Fruit fly (Drosophila melanogaster) whole organism, embryonic: ENCODE measurements around the gene CG43163.

ENCODE experiments used
- Ada2b ChIP-seq: fragments of 200-800 bp; sonication (Bioruptor generic); IDR thresholded peaks from 2 replicates; pipeline ENCODE4 v1.3.6; 2022; ENCODE audit warnings: missing biosample characterization, missing genetic modification characterization
- Atf6 ChIP-seq: fragments of 200-800 bp; sonication (Bioruptor generic); IDR thresholded peaks from 2 replicates; pipeline ENCODE4 v1.3.6; 2022; ENCODE audit warnings: missing biosample characterization, missing genetic modification characterization
- CG10366 ChIP-seq: fragments of 200-800 bp; sonication (Bioruptor generic); IDR thresholded peaks from 2 replicates; pipeline ENCODE4 v1.3.6; 2022; ENCODE audit warnings: missing biosample characterization, missing genetic modification characterization
- CG10431 ChIP-seq: fragments of 200-800 bp; sonication (Bioruptor generic); optimal IDR thresholded peaks from 3 replicates; lab custom pipeline; 2018; ENCODE audit warnings: missing biosample characterization, mild to moderate bottlenecking, missing genetic modification characterization
- CG10462 ChIP-seq: fragments of 200-800 bp; sonication (Bioruptor generic); optimal IDR thresholded peaks from 2 replicates; lab custom pipeline; 2016; ENCODE audit warnings: missing biosample characterization, missing genetic modification characterization
- CG12071 ChIP-seq: fragments of 200-800 bp; sonication (Bioruptor generic); optimal IDR thresholded peaks from 3 replicates; lab custom pipeline; 2018; ENCODE audit warnings: missing biosample characterization, mild to moderate bottlenecking, missing genetic modification characterization
- CG12391 ChIP-seq: fragments of 200-800 bp; sonication (Bioruptor generic); optimal IDR thresholded peaks from 3 replicates; lab custom pipeline; 2018; ENCODE audit warnings: missing biosample characterization, mild to moderate bottlenecking, missing genetic modification characterization, moderate library complexity
- CG12659 ChIP-seq: fragments of 200-800 bp; sonication (Bioruptor generic); optimal IDR thresholded peaks from 3 replicates; lab custom pipeline; 2017; ENCODE audit warnings: mild to moderate bottlenecking, missing biosample characterization, missing genetic modification reagents, missing genetic modification characterization
- CG13123 ChIP-seq: fragments of 200-800 bp; sonication (Bioruptor generic); optimal IDR thresholded peaks from 2 replicates; lab custom pipeline; 2016; ENCODE audit warnings: missing biosample characterization, missing genetic modification characterization
- CG13287 ChIP-seq: fragments of 200-800 bp; sonication (Bioruptor generic); IDR thresholded peaks from 2 replicates; pipeline ENCODE4 v1.3.6; 2022; ENCODE audit warnings: missing biosample characterization, missing genetic modification characterization; ENCODE audit not compliant: partially characterized antibody
- CG13894 ChIP-seq: fragments of 200-800 bp; sonication (Bioruptor generic); optimal IDR thresholded peaks from 3 replicates; lab custom pipeline; 2018; ENCODE audit warnings: missing biosample characterization, mild to moderate bottlenecking, missing genetic modification characterization, moderate library complexity
- CG14965 ChIP-seq: fragments of 200-800 bp; sonication (Bioruptor generic); optimal IDR thresholded peaks from 2 replicates; lab custom pipeline; 2016; ENCODE audit warnings: missing biosample characterization, missing genetic modification characterization, borderline replicate concordance
- CG16779 ChIP-seq: fragments of 200-800 bp; sonication (Bioruptor generic); IDR thresholded peaks from 2 replicates; pipeline ENCODE4 v1.3.6; 2022; ENCODE audit warnings: missing biosample characterization, missing genetic modification characterization
- CG16863 ChIP-seq: fragments of 200-800 bp; sonication (Bioruptor generic); optimal IDR thresholded peaks from 3 replicates; lab custom pipeline; 2016; ENCODE audit warnings: missing biosample characterization, missing genetic modification characterization
- CG17385 ChIP-seq: fragments of 200-800 bp; sonication (Bioruptor generic); optimal IDR thresholded peaks from 3 replicates; lab custom pipeline; 2018; ENCODE audit warnings: missing biosample characterization, mild to moderate bottlenecking, missing genetic modification characterization
- CG1832 ChIP-seq: fragments of 200-800 bp; sonication (Bioruptor generic); optimal IDR thresholded peaks from 2 replicates; lab custom pipeline; 2017; ENCODE audit warnings: missing biosample characterization, mild to moderate bottlenecking, missing genetic modification characterization, inconsistent platforms
- CG18599 ChIP-seq: fragments of 200-800 bp; sonication (Bioruptor generic); optimal IDR thresholded peaks from 3 replicates; lab custom pipeline; 2017; ENCODE audit warnings: missing biosample characterization, missing genetic modification characterization, mild to moderate bottlenecking, moderate library complexity, missing genetic modification reagents
- CG2120 ChIP-seq: fragments of 200-800 bp; sonication (Bioruptor generic); optimal IDR thresholded peaks from 3 replicates; lab custom pipeline; 2016; ENCODE audit warnings: missing biosample characterization, missing genetic modification characterization
- CG6683 ChIP-seq: fragments of 200-800 bp; sonication (Bioruptor generic); optimal IDR thresholded peaks from 2 replicates; lab custom pipeline; 2017; ENCODE audit warnings: missing biosample characterization, mild to moderate bottlenecking, missing genetic modification characterization, missing genetic modification reagents
- CG8944 ChIP-seq: fragments of 200-800 bp; sonication (Bioruptor generic); optimal IDR thresholded peaks from 3 replicates; lab custom pipeline; 2016; ENCODE audit warnings: missing biosample characterization, missing genetic modification characterization
- CG9727 ChIP-seq: fragments of 200-800 bp; sonication (Bioruptor generic); optimal IDR thresholded peaks from 3 replicates; lab custom pipeline; 2017; ENCODE audit warnings: missing biosample characterization, mild to moderate bottlenecking, missing genetic modification characterization
- CG9876 ChIP-seq: fragments of 200-800 bp; sonication (Bioruptor generic); optimal IDR thresholded peaks from 2 replicates; lab custom pipeline; 2016; ENCODE audit warnings: missing biosample characterization, missing genetic modification characterization
- CoRest ChIP-seq: fragments of 200-800 bp; sonication (Bioruptor generic); optimal IDR thresholded peaks from 3 replicates; lab custom pipeline; 2018; ENCODE audit warnings: missing biosample characterization, mild to moderate bottlenecking, missing genetic modification characterization, moderate library complexity
- Dek ChIP-seq: fragments of 200-800 bp; sonication (Bioruptor generic); optimal IDR thresholded peaks from 3 replicates; lab custom pipeline; 2019; ENCODE audit warnings: missing biosample characterization, mild to moderate bottlenecking, missing genetic modification characterization, moderate library complexity
- Dfd ChIP-seq, 2 experiments: fragments of >200 bp; optimal IDR thresholded peaks; 2 replicates each; lab custom pipeline; 2017; ENCODE audit warnings: missing biosample characterization in 2 of 2, missing genetic modification characterization in 2 of 2
- E2f2 ChIP-seq: fragments of 200-800 bp; sonication (Bioruptor generic); IDR thresholded peaks from 2 replicates; pipeline ENCODE4 v1.3.6; 2022; ENCODE audit warnings: missing biosample characterization, missing genetic modification characterization
- HLH4C ChIP-seq: fragments of 200-800 bp; sonication (Bioruptor generic); IDR thresholded peaks from 3 replicates; pipeline ENCODE4 v1.3.6; 2022; ENCODE audit warnings: missing biosample characterization, missing genetic modification characterization; ENCODE audit not compliant: partially characterized antibody
- Lpt ChIP-seq: fragments of >200 bp; optimal IDR thresholded peaks from 2 replicates; lab custom pipeline; 2018; ENCODE audit warnings: missing biosample characterization, missing genetic modification characterization
- Meics ChIP-seq: fragments of 200-800 bp; sonication (Bioruptor generic); optimal IDR thresholded peaks from 2 replicates; lab custom pipeline; 2017; ENCODE audit warnings: missing biosample characterization, mild to moderate bottlenecking, missing genetic modification characterization
- NK7.1 ChIP-seq: fragments of 200-800 bp; sonication (Bioruptor generic); optimal IDR thresholded peaks from 3 replicates; lab custom pipeline; 2016; ENCODE audit warnings: missing biosample characterization, missing genetic modification characterization
- NfI ChIP-seq: fragments of 200-800 bp; sonication (Bioruptor generic); optimal IDR thresholded peaks from 3 replicates; lab custom pipeline; 2018; ENCODE audit warnings: missing biosample characterization, mild to moderate bottlenecking, missing genetic modification characterization, moderate library complexity
- PHDP ChIP-seq: fragments of 200-800 bp; sonication (Bioruptor generic); optimal IDR thresholded peaks from 3 replicates; lab custom pipeline; 2018; ENCODE audit warnings: missing biosample characterization, mild to moderate bottlenecking, missing genetic modification characterization, moderate library complexity
- Ravus ChIP-seq: fragments of 200-800 bp; sonication (Bioruptor generic); IDR thresholded peaks from 2 replicates; pipeline ENCODE4 v1.3.6; 2022; ENCODE audit warnings: missing biosample characterization, missing genetic modification characterization
- Sox100B ChIP-seq: fragments of 200-800 bp; sonication (Bioruptor generic); optimal IDR thresholded peaks from 3 replicates; lab custom pipeline; 2018; ENCODE audit warnings: missing biosample characterization, mild to moderate bottlenecking, missing genetic modification characterization
- TFAM ChIP-seq: fragments of 200-800 bp; sonication (Bioruptor generic); optimal IDR thresholded peaks from 2 replicates; lab custom pipeline; 2017; ENCODE audit warnings: missing biosample characterization, missing genetic modification characterization, inconsistent platforms
- ap ChIP-seq: fragments of 200-800 bp; sonication (Bioruptor generic); IDR thresholded peaks from 2 replicates; pipeline ENCODE4 v1.3.6; 2022; ENCODE audit warnings: missing biosample characterization, missing genetic modification characterization
- chif ChIP-seq, 2 experiments: fragments of 200-800 bp; sonication (Bioruptor generic); optimal IDR thresholded peaks; 3 replicates each; lab custom pipeline; 2016; ENCODE audit warnings: missing biosample characterization in 2 of 2, missing genetic modification characterization in 2 of 2
- en ChIP-seq: fragments of 200-800 bp; sonication (Bioruptor generic); optimal IDR thresholded peaks from 2 replicates; lab custom pipeline; 2016; ENCODE audit warnings: missing biosample characterization, missing genetic modification characterization
- her ChIP-seq: fragments of 200-800 bp; sonication (Bioruptor generic); optimal IDR thresholded peaks from 2 replicates; lab custom pipeline; 2016; ENCODE audit warnings: missing biosample characterization, missing genetic modification characterization
- maf-S ChIP-seq: fragments of 200-800 bp; sonication (Bioruptor generic); optimal IDR thresholded peaks from 2 replicates; lab custom pipeline; 2016; ENCODE audit warnings: missing biosample characterization, missing genetic modification characterization
- nmo ChIP-seq: fragments of 200-800 bp; sonication (Bioruptor generic); optimal IDR thresholded peaks from 2 replicates; lab custom pipeline; 2018; ENCODE audit warnings: missing biosample characterization, mild to moderate bottlenecking, missing genetic modification characterization, moderate library complexity
- nom ChIP-seq: fragments of 200-800 bp; sonication (Bioruptor generic); optimal IDR thresholded peaks from 2 replicates; lab custom pipeline; 2017; ENCODE audit warnings: missing biosample characterization, missing genetic modification characterization, mild to moderate bottlenecking, moderate library complexity, missing genetic modification reagents
- org-1 ChIP-seq: fragments of 200-800 bp; sonication (Bioruptor generic); optimal IDR thresholded peaks from 2 replicates; lab custom pipeline; 2017; ENCODE audit warnings: missing biosample characterization, missing genetic modification characterization
- pho ChIP-seq: fragments of 200-800 bp; sonication (Bioruptor generic); optimal IDR thresholded peaks from 2 replicates; lab custom pipeline; 2016; ENCODE audit warnings: missing biosample characterization, missing genetic modification characterization
- row ChIP-seq: fragments of 200-800 bp; sonication (Bioruptor generic); IDR thresholded peaks from 3 replicates; pipeline ENCODE4 v1.3.6; 2022; ENCODE audit warnings: missing biosample characterization, missing genetic modification characterization
- run ChIP-seq: fragments of 200-800 bp; sonication (Bioruptor generic); optimal IDR thresholded peaks from 3 replicates; lab custom pipeline; 2018; ENCODE audit warnings: missing biosample characterization, mild to moderate bottlenecking, missing genetic modification characterization
- sd ChIP-seq: fragments of 200-800 bp; sonication (Bioruptor generic); optimal IDR thresholded peaks from 3 replicates; lab custom pipeline; 2018; ENCODE audit warnings: missing biosample characterization, mild to moderate bottlenecking, missing genetic modification characterization, moderate library complexity
- slp2 ChIP-seq: fragments of 200-800 bp; sonication (Bioruptor generic); optimal IDR thresholded peaks from 2 replicates; lab custom pipeline; 2016; ENCODE audit warnings: missing biosample characterization, missing genetic modification characterization
- tin ChIP-seq: fragments of 200-800 bp; sonication (Bioruptor generic); optimal IDR thresholded peaks from 3 replicates; lab custom pipeline; 2016; ENCODE audit warnings: missing biosample characterization, missing genetic modification characterization

CG43163 gene

DNA sequence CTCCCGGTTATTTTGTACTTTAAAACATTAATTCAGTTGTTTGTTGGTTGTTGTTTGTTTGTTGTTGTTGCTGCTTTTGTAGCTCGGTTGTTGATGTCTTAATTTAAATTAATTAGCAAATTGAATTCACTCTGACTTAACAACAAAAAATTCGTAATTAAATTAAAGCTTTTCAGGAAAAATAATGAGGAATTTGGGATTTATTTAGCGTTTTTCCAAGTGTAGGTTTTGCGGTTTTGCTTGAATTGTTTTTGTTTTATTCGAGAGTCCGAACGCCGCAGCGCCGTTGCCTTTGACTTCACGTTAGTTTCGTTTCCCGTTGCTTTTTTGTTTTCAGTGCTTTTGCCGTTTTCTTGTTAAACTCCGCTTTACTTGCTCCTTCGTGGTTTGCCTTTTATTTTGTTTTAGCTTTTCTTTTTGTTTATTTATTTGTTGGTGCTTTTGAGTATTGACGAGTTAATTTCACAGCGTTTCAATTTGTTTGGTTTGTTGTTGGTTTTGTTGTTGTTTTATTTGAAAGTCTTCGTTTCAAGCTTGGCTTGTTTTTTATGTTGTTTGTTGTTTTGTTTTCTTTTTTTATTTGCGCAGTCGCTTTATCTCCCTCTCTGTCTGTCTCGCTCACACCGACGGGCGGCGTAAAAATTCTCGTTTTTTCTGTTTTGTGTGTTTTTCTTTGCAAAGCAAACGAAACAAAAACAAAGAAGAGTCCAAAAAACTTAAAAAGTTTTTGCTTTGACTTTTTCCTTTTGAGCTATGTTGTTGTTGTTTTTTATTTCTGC lies 66.0 kb downstream of the CG43163 start:
- TF ChIP-seq nom (GFP tag; lab: Kevin White, UChicago) (peak; percentile 99), Ada2b (GFP tag; lab: Robert Waterston, UW) (peak; percentile 60), nmo (no peak), CG12659 (no peak), run (tag; lab: Kevin White, UChicago) (no peak), pho (GFP tag; lab: Kevin White, UChicago) (peak; percentile 16), org-1 (GFP tag; lab: Kevin White, UChicago) (no peak), Lpt (GFP tag; lab: Kevin White, UChicago) (no peak), CG9727 (GFP tag; lab: Kevin White, UChicago) (no peak), en (GFP tag; lab: Kevin White, UChicago) (peak; percentile 10), HLH4C (no peak), tin (GFP tag; lab: Kevin White, UChicago) (peak; percentile 25), CG10431 (GFP tag; lab: Kevin White, UChicago) (no peak), E2f2 (GFP tag; lab: Robert Waterston, UW) (peak; percentile 7; the same call in 1 of the 2 replicates), Atf6 (GFP tag; lab: Robert Waterston, UW) (no peak; the same call in 1 of the 2 replicates), row (GFP tag; lab: Robert Waterston, UW) (peak; percentile 47; the same call in 2 of the 3 replicates), CG2120 (GFP tag; lab: Kevin White, UChicago) (peak; percentile 58), Dfd (GFP tag; optimal IDR thresholded peaks at IDR 0.05; lab: Kevin White, UChicago) (no peak), chif (GFP tag; optimal IDR thresholded peaks at IDR 0.05; lab: Kevin White, UChicago) (peak in 1 of 2 experiments; percentile 29), Dek (tag; lab: Kevin White, UChicago) (no peak), CG1832 (GFP tag; lab: Kevin White, UChicago) (no peak), slp2 (no peak), CG13287 (GFP tag; lab: Robert Waterston, UW) (no peak), CG10462 (GFP tag; lab: Kevin White, UChicago) (no peak), Meics (GFP tag; lab: Kevin White, UChicago) (peak; percentile 63), Sox100B (GFP tag; lab: Kevin White, UChicago) (no peak), CG9876 (no peak), CoRest (tag; lab: Kevin White, UChicago) (peak; percentile 23), sd (no peak), TFAM (GFP tag; lab: Kevin White, UChicago) (no peak), NfI (GFP tag; lab: Kevin White, UChicago) (no peak), her (peak; percentile 23), CG6683 (GFP tag; lab: Kevin White, UChicago) (no peak), CG13894 (no peak), PHDP (tag; lab: Kevin White, UChicago) (peak; percentile 37), CG12391 (tag; lab: Kevin White, UChicago) (peak; percentile 41), CG10366 (GFP tag; lab: Robert Waterston, UW) (0 out of 2 replicates have a peak, but pooled peaks have one; percentile 35), CG17385 (peak; percentile 24), Ravus (GFP tag; lab: Robert Waterston, UW) (no peak), CG12071 (no peak), CG8944 (GFP tag; lab: Kevin White, UChicago) (peak; percentile 6), maf-S (GFP tag; lab: Kevin White, UChicago) (no peak), ap (GFP tag; lab: Robert Waterston, UW) (0 out of 2 replicates have a peak, but pooled peaks have one; percentile 30), CG14965 (no peak), CG16863 (GFP tag; lab: Kevin White, UChicago) (peak; percentile 20), CG13123 (no peak), NK7.1 (GFP tag; lab: Kevin White, UChicago) (peak; percentile 24), CG16779 (GFP tag; lab: Robert Waterston, UW) (no peak), CG18599 (GFP tag; lab: Kevin White, UChicago) (no peak)
